Fruit fly (Drosophila melanogaster) whole organism, embryonic: Measurements from ENCODE around the gene CG42542.

Source experiments
- ATbp ChIP-seq: fragments of 200-800 bp; sonication (Bioruptor generic); optimal IDR thresholded peaks from 2 replicates; lab custom pipeline; 2017; ENCODE audit warnings: missing biosample characterization, mild to moderate bottlenecking, missing genetic modification characterization, missing genetic modification reagents
- Bdp1 ChIP-seq: fragments of 200-800 bp; sonication (Bioruptor generic); optimal IDR thresholded peaks from 3 replicates; lab custom pipeline; 2016; ENCODE audit warnings: missing biosample characterization, missing genetic modification characterization
- CG11093 ChIP-seq: fragments of 200-800 bp; sonication (Bioruptor generic); IDR thresholded peaks from 3 replicates; pipeline ENCODE4 v1.3.6; 2022; ENCODE audit warnings: missing biosample characterization, missing genetic modification characterization
- CG14441 ChIP-seq: fragments of 200-800 bp; sonication (Bioruptor generic); IDR thresholded peaks from 2 replicates; pipeline ENCODE4 v1.3.6; 2022; ENCODE audit warnings: missing biosample characterization, missing genetic modification characterization
- CG14860 ChIP-seq: fragments of 200-800 bp; sonication (Bioruptor generic); IDR thresholded peaks from 3 replicates; pipeline ENCODE4 v1.3.6; 2022; ENCODE audit warnings: missing biosample characterization, missing genetic modification characterization; ENCODE audit not compliant: partially characterized antibody
- CG1603 ChIP-seq: fragments of 200-800 bp; sonication (Bioruptor generic); optimal IDR thresholded peaks from 2 replicates; lab custom pipeline; 2019; ENCODE audit warnings: missing biosample characterization, mild to moderate bottlenecking, missing genetic modification characterization, moderate library complexity
- CG16815 ChIP-seq: fragments of 200-800 bp; sonication (Bioruptor generic); optimal IDR thresholded peaks from 3 replicates; lab custom pipeline; 2017; ENCODE audit warnings: missing biosample characterization, mild to moderate bottlenecking, missing genetic modification characterization
- CG2889 ChIP-seq: fragments of 200-800 bp; sonication (Bioruptor generic); IDR thresholded peaks from 3 replicates; pipeline ENCODE4 v1.3.6; 2022; ENCODE audit warnings: missing biosample characterization, missing genetic modification characterization
- CG33213 ChIP-seq: fragments of 200-800 bp; sonication (Bioruptor generic); optimal IDR thresholded peaks from 3 replicates; lab custom pipeline; 2016; ENCODE audit warnings: missing biosample characterization, missing genetic modification characterization
- CG34422 ChIP-seq: fragments of 200-800 bp; sonication (Bioruptor generic); IDR thresholded peaks from 3 replicates; pipeline ENCODE4 v1.3.6; 2022; ENCODE audit warnings: missing biosample characterization, missing genetic modification characterization
- CG3847 ChIP-seq: fragments of 200-800 bp; sonication (Bioruptor generic); IDR thresholded peaks from 2 replicates; pipeline ENCODE4 v1.3.6; 2022; ENCODE audit warnings: missing biosample characterization, missing genetic modification characterization
- CG4282 ChIP-seq: fragments of 200-800 bp; sonication (Bioruptor generic); optimal IDR thresholded peaks from 2 replicates; lab custom pipeline; 2016; ENCODE audit warnings: missing biosample characterization, missing genetic modification characterization
- CG4328 ChIP-seq: fragments of 200-800 bp; sonication (Bioruptor generic); optimal IDR thresholded peaks from 3 replicates; lab custom pipeline; 2017; ENCODE audit warnings: missing biosample characterization, missing genetic modification reagents, missing genetic modification characterization
- CG4360 ChIP-seq: fragments of 200-800 bp; sonication (Bioruptor generic); IDR thresholded peaks from 2 replicates; pipeline ENCODE4 v1.3.6; 2022; ENCODE audit warnings: missing biosample characterization, missing genetic modification characterization
- CG4424 ChIP-seq: fragments of 200-800 bp; sonication (Bioruptor generic); optimal IDR thresholded peaks from 3 replicates; lab custom pipeline; 2016; ENCODE audit warnings: missing biosample characterization, missing genetic modification characterization
- CG6175 ChIP-seq: fragments of 200-800 bp; sonication (Bioruptor generic); IDR thresholded peaks from 3 replicates; pipeline ENCODE4 v1.3.6; 2022; ENCODE audit warnings: missing biosample characterization, missing genetic modification characterization
- CG6683 ChIP-seq: fragments of 200-800 bp; sonication (Bioruptor generic); optimal IDR thresholded peaks from 2 replicates; lab custom pipeline; 2017; ENCODE audit warnings: missing biosample characterization, mild to moderate bottlenecking, missing genetic modification characterization, missing genetic modification reagents
- CG6689 ChIP-seq: fragments of 200-800 bp; sonication (Bioruptor generic); IDR thresholded peaks from 2 replicates; pipeline ENCODE4 v1.3.6; 2022; ENCODE audit warnings: missing biosample characterization, missing genetic modification characterization
- Chrac-16 ChIP-seq: fragments of 200-800 bp; sonication (Bioruptor generic); optimal IDR thresholded peaks from 3 replicates; lab custom pipeline; 2016; ENCODE audit warnings: missing biosample characterization, missing genetic modification characterization
- Deaf1 ChIP-seq: fragments of 200-800 bp; optimal IDR thresholded peaks from 3 replicates; lab custom pipeline; 2019; ENCODE audit warnings: missing biosample characterization, mild to moderate bottlenecking, missing genetic modification characterization, moderate library complexity
- E2f2 ChIP-seq: fragments of 200-800 bp; sonication (Bioruptor generic); IDR thresholded peaks from 2 replicates; pipeline ENCODE4 v1.3.6; 2022; ENCODE audit warnings: missing biosample characterization, missing genetic modification characterization
- H2.0 ChIP-seq: fragments of 200-800 bp; sonication (Bioruptor generic); IDR thresholded peaks from 2 replicates; pipeline ENCODE4 v1.3.6; 2022; ENCODE audit warnings: missing biosample characterization, missing genetic modification characterization
- Hr3 ChIP-seq: fragments of 200-800 bp; sonication (Bioruptor generic); optimal IDR thresholded peaks from 3 replicates; lab custom pipeline; 2016; ENCODE audit warnings: missing biosample characterization, missing genetic modification characterization
- Lhr ChIP-seq: fragments of 200-800 bp; sonication (Bioruptor generic); optimal IDR thresholded peaks from 3 replicates; lab custom pipeline; 2017; ENCODE audit warnings: mild to moderate bottlenecking, missing biosample characterization, missing genetic modification reagents, missing genetic modification characterization
- MBD-R2 ChIP-seq: fragments of 200-800 bp; sonication (Bioruptor generic); IDR thresholded peaks from 2 replicates; pipeline ENCODE4 v1.3.6; 2022; ENCODE audit warnings: missing biosample characterization, missing genetic modification characterization
- Med ChIP-seq: fragments of 200-800 bp; sonication (Bioruptor generic); peaks from one replicate; lab custom pipeline; 2016; ENCODE audit warnings: missing biosample characterization, missing genetic modification characterization, mild to moderate bottlenecking, inconsistent platforms, moderate library complexity
- Opbp ChIP-seq: fragments of 200-800 bp; sonication (Bioruptor generic); IDR thresholded peaks from 3 replicates; pipeline ENCODE4 v1.3.6; 2022; ENCODE audit warnings: missing biosample characterization, missing genetic modification characterization; ENCODE audit not compliant: partially characterized antibody
- Ravus ChIP-seq: fragments of 200-800 bp; sonication (Bioruptor generic); IDR thresholded peaks from 2 replicates; pipeline ENCODE4 v1.3.6; 2022; ENCODE audit warnings: missing biosample characterization, missing genetic modification characterization
- Side ChIP-seq: fragments of 200-800 bp; sonication (Bioruptor generic); optimal IDR thresholded peaks from 2 replicates; lab custom pipeline; 2016; ENCODE audit warnings: missing biosample characterization, missing genetic modification characterization
- al ChIP-seq: fragments of 200-800 bp; sonication (Bioruptor generic); IDR thresholded peaks from 2 replicates; pipeline ENCODE4 v1.3.6; 2022; ENCODE audit warnings: missing biosample characterization, missing genetic modification characterization
- ato ChIP-seq: fragments of 200-800 bp; sonication (Bioruptor generic); IDR thresholded peaks from 2 replicates; pipeline ENCODE4 v1.3.6; 2022; ENCODE audit warnings: missing biosample characterization, missing genetic modification characterization; ENCODE audit not compliant: partially characterized antibody
- az2 ChIP-seq: fragments of 200-800 bp; sonication (Bioruptor generic); optimal IDR thresholded peaks from 3 replicates; lab custom pipeline; 2016; ENCODE audit warnings: missing biosample characterization, missing genetic modification characterization
- ci ChIP-seq: fragments of 200-800 bp; sonication (Bioruptor generic); IDR thresholded peaks from 3 replicates; pipeline ENCODE4 v1.3.6; 2022; ENCODE audit warnings: missing biosample characterization, missing genetic modification characterization
- crp ChIP-seq, 2 experiments: fragments of 200-800 bp; sonication (Bioruptor generic); optimal IDR thresholded peaks; 2 replicates in 1 of 2; 3 replicates in 1 of 2; lab custom pipeline; 2017; ENCODE audit warnings: missing biosample characterization in 2 of 2, missing genetic modification characterization in 2 of 2, mild to moderate bottlenecking in 1 of 2, moderate library complexity in 1 of 2
- da ChIP-seq: fragments of 200-800 bp; sonication (Bioruptor generic); optimal IDR thresholded peaks from 2 replicates; lab custom pipeline; 2016; ENCODE audit warnings: missing biosample characterization, missing genetic modification characterization
- danr ChIP-seq: fragments of 200-800 bp; sonication (Bioruptor generic); IDR thresholded peaks from 2 replicates; pipeline ENCODE4 v1.3.6; 2022; ENCODE audit warnings: missing biosample characterization, missing genetic modification characterization
- ham ChIP-seq: fragments of 200-800 bp; sonication (Bioruptor generic); IDR thresholded peaks from 2 replicates; pipeline ENCODE4 v1.3.6; 2022; ENCODE audit warnings: missing biosample characterization, missing genetic modification characterization
- onecut ChIP-seq: fragments of 200-800 bp; sonication (Bioruptor generic); IDR thresholded peaks from 2 replicates; pipeline ENCODE4 v1.3.6; 2022; ENCODE audit warnings: missing biosample characterization, missing genetic modification characterization
- phol ChIP-seq: fragments of 200-800 bp; sonication (Bioruptor generic); optimal IDR thresholded peaks from 3 replicates; lab custom pipeline; 2018; ENCODE audit warnings: missing biosample characterization, mild to moderate bottlenecking, missing genetic modification characterization, moderate library complexity
- rib ChIP-seq: fragments of 200-800 bp; sonication (Bioruptor generic); IDR thresholded peaks from 2 replicates; pipeline ENCODE4 v1.3.6; 2022; ENCODE audit warnings: missing biosample characterization, missing genetic modification characterization
- row ChIP-seq: fragments of 200-800 bp; sonication (Bioruptor generic); IDR thresholded peaks from 3 replicates; pipeline ENCODE4 v1.3.6; 2022; ENCODE audit warnings: missing biosample characterization, missing genetic modification characterization
- sim ChIP-seq: fragments of 200-800 bp; sonication (Bioruptor generic); IDR thresholded peaks from 2 replicates; pipeline ENCODE4 v1.3.6; 2022; ENCODE audit warnings: missing biosample characterization, missing genetic modification characterization
- slbo ChIP-seq: fragments of 200-800 bp; sonication (Bioruptor generic); IDR thresholded peaks from 2 replicates; pipeline ENCODE4 v1.3.6; 2022; ENCODE audit warnings: missing biosample characterization, missing genetic modification characterization
- slp2 ChIP-seq: fragments of 200-800 bp; sonication (Bioruptor generic); optimal IDR thresholded peaks from 2 replicates; lab custom pipeline; 2016; ENCODE audit warnings: missing biosample characterization, missing genetic modification characterization
- tgo ChIP-seq: fragments of 200-800 bp; sonication (Bioruptor generic); IDR thresholded peaks from 3 replicates; pipeline ENCODE4 v1.3.6; 2022; ENCODE audit warnings: missing biosample characterization, missing genetic modification characterization
- tio ChIP-seq: fragments of 200-800 bp; sonication (Bioruptor generic); optimal IDR thresholded peaks from 2 replicates; lab custom pipeline; 2017; ENCODE audit warnings: missing biosample characterization, missing genetic modification characterization, inconsistent platforms
- tup ChIP-seq: fragments of 200-800 bp; sonication (Bioruptor generic); optimal IDR thresholded peaks from 2 replicates; lab custom pipeline; 2016; ENCODE audit warnings: missing biosample characterization, mild to moderate bottlenecking, missing genetic modification characterization, moderate library complexity
- vnd ChIP-seq: fragments of 200-800 bp; sonication (Bioruptor generic); IDR thresholded peaks from 3 replicates; pipeline ENCODE4 v1.3.6; 2022; ENCODE audit warnings: missing biosample characterization, missing genetic modification characterization; ENCODE audit not compliant: partially characterized antibody
- wdn ChIP-seq: fragments of 200-800 bp; sonication (Bioruptor generic); IDR thresholded peaks from 2 replicates; pipeline ENCODE4 v1.3.6; 2022; ENCODE audit warnings: missing biosample characterization, missing genetic modification characterization
- wor ChIP-seq: fragments of 200-800 bp; sonication (Bioruptor generic); IDR thresholded peaks from 2 replicates; pipeline ENCODE4 v1.3.6; 2022; ENCODE audit warnings: missing biosample characterization, missing genetic modification characterization
- zf30C ChIP-seq: fragments of 200-800 bp; sonication (Bioruptor generic); optimal IDR thresholded peaks from 3 replicates; lab custom pipeline; 2018; ENCODE audit warnings: missing biosample characterization, mild to moderate bottlenecking, missing genetic modification characterization

Gene CG42542

DNA sequence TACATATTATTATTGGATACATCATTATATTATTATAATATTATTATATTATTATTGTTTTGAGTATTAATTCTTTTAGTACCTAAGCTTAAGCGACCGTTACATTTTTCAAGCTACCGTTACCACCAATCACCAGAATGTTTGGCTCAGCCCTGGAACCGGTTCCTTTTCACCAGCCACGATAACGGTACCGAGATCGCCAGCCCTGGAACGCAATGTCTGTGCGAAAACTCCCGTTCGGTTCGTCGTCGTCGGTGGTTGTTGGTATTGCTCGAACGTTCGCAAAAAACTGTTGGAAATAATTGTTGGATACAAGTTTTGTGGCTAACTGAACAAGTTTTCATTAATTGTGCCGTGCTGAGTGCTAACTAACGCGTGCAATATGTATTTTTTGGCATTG is 53.3 kb downstream of the CG42542 start, which contains the start of gene CG42404 (continued):
- no peak for TF ChIP-seq vnd
- peak; percentile 86 for TF ChIP-seq Deaf1
- no peak for TF ChIP-seq wdn
- TF ChIP-seq Side (GFP tag; lab: Kevin White, UChicago) = no peak
- no peak for TF ChIP-seq ATbp (GFP tag; lab: Kevin White, UChicago)
- no peak for TF ChIP-seq CG4282 (GFP tag; lab: Kevin White, UChicago)
- peak; percentile 82 for TF ChIP-seq Med (GFP tag; lab: Kevin White, UChicago)
- no peak for TF ChIP-seq al (GFP tag; lab: Robert Waterston, UW)
- TF ChIP-seq CG16815 (GFP tag; lab: Kevin White, UChicago) = no peak
- no peak for TF ChIP-seq ato (GFP tag; lab: Robert Waterston, UW)
- no peak for TF ChIP-seq CG6175
- no peak for TF ChIP-seq CG34422 (GFP tag; lab: Robert Waterston, UW)
- TF ChIP-seq CG1603 (tag; lab: Kevin White, UChicago) = no peak
- peak; percentile 18; the same call in 1 of the 3 replicates for TF ChIP-seq row (GFP tag; lab: Robert Waterston, UW)
- no peak for TF ChIP-seq CG14441 (GFP tag; lab: Robert Waterston, UW)
- peak; percentile 34; the same call in 2 of the 3 replicates for TF ChIP-seq Opbp
- peak; percentile 0 for TF ChIP-seq phol (tag; lab: Kevin White, UChicago)
- TF ChIP-seq slp2 (GFP tag; lab: Kevin White, UChicago) = no peak
- TF ChIP-seq Bdp1 (GFP tag; lab: Kevin White, UChicago) = no peak
- no peak for TF ChIP-seq ham (GFP tag; lab: Robert Waterston, UW)

dm6 chr3R:15250454-15250853 is 54.1 kb downstream of the CG42542 start:
- TF ChIP-seq crp (GFP tag; optimal IDR thresholded peaks at IDR 0.05; lab: Kevin White, UChicago) = peak in 1 of 2 experiments; percentile 2
- peak; percentile 34 for TF ChIP-seq az2
- peak; percentile 35; the same call in 1 of the 2 replicates for TF ChIP-seq CG4360
- TF ChIP-seq onecut (GFP tag; lab: Robert Waterston, UW) = peak; percentile 51
- peak; percentile 32; the same call in 1 of the 2 replicates for TF ChIP-seq danr (GFP tag; lab: Robert Waterston, UW)
- peak; percentile 80 for TF ChIP-seq tgo (GFP tag; lab: Robert Waterston, UW)
- TF ChIP-seq CG4424 = peak; percentile 24
- peak; percentile 63; the same call in 2 of the 3 replicates for TF ChIP-seq CG11093
- TF ChIP-seq ci (GFP tag; lab: Robert Waterston, UW) = peak; percentile 75; the same call in 2 of the 3 replicates
- TF ChIP-seq wor (GFP tag; lab: Robert Waterston, UW) = peak; percentile 44; the same call in 1 of the 2 replicates
- TF ChIP-seq Chrac-16 = peak; percentile 35
- TF ChIP-seq CG14860 = no peak
- TF ChIP-seq E2f2 (GFP tag; lab: Robert Waterston, UW) = peak; percentile 51
- peak; percentile 46; the same call in 1 of the 2 replicates for TF ChIP-seq rib (GFP tag; lab: Robert Waterston, UW)
- TF ChIP-seq row (GFP tag; lab: Robert Waterston, UW) = peak; percentile 90
- no peak for TF ChIP-seq sim (GFP tag; lab: Robert Waterston, UW)
- no peak for TF ChIP-seq da (GFP tag; lab: Kevin White, UChicago)
- peak; percentile 20 for TF ChIP-seq Ravus (GFP tag; lab: Robert Waterston, UW)
- TF ChIP-seq CG6689 (GFP tag; lab: Robert Waterston, UW) = peak; percentile 64
- TF ChIP-seq zf30C = peak; percentile 57
- peak; percentile 25 for TF ChIP-seq CG4328
- no peak for TF ChIP-seq tup (GFP tag; lab: Kevin White, UChicago)
- peak; percentile 85 for TF ChIP-seq slbo (GFP tag; lab: Robert Waterston, UW)
- TF ChIP-seq Lhr (GFP tag; lab: Kevin White, UChicago) = no peak
- no peak for TF ChIP-seq CG33213 (GFP tag; lab: Kevin White, UChicago)
- peak; percentile 59 for TF ChIP-seq CG6683 (GFP tag; lab: Kevin White, UChicago)
- peak; percentile 62 for TF ChIP-seq Hr3
- peak; percentile 58 for TF ChIP-seq H2.0 (GFP tag; lab: Robert Waterston, UW)
- peak; percentile 55; the same call in 1 of the 2 replicates for TF ChIP-seq MBD-R2 (GFP tag; lab: Robert Waterston, UW)
- peak; percentile 51 for TF ChIP-seq CG3847 (GFP tag; lab: Robert Waterston, UW)
- TF ChIP-seq tio (GFP tag; lab: Kevin White, UChicago) = no peak
- 0 out of 3 replicates have a peak, but pooled peaks have one; percentile 66 for TF ChIP-seq CG2889 (GFP tag; lab: Robert Waterston, UW)
